Worm (Caenorhabditis elegans) whole organism, early embryonic: Measurements from ENCODE around the gene F15B9.10.
A peak's percentile ranks its signal among the peaks of the same experiment; 100 is the strongest.

Source experiments
- B0310.2 ChIP-seq: sonication (generic microtip); optimal IDR thresholded peaks from 2 replicates; lab custom pipeline; 2016; ENCODE audit warnings: mild to moderate bottlenecking, missing genetic modification characterization, missing compliant biosample characterization
- F13C5.2 ChIP-seq: sonication (generic microtip); optimal IDR thresholded peaks from 2 replicates; lab custom pipeline; 2017; ENCODE audit warnings: mild to moderate bottlenecking, missing genetic modification characterization, inconsistent platforms, missing compliant biosample characterization
- aly-1 ChIP-seq: sonication (generic microtip); optimal IDR thresholded peaks from 2 replicates; lab custom pipeline; 2016; ENCODE audit warnings: missing genetic modification characterization, missing compliant biosample characterization
- ama-1 ChIP-seq: fragments of 150-350 bp; optimal IDR thresholded peaks from 2 replicates; lab custom pipeline; 2014
- ceh-13 ChIP-seq: fragments of 200-800 bp; sonication (Bioruptor generic); optimal IDR thresholded peaks from 2 replicates; lab custom pipeline; 2018; ENCODE audit warnings: mild to moderate bottlenecking, missing genetic modification characterization, missing compliant biosample characterization
- ceh-36 ChIP-seq: sonication (generic microtip); optimal IDR thresholded peaks from 2 replicates; lab custom pipeline; 2016; ENCODE audit warnings: missing genetic modification characterization, inconsistent platforms, missing compliant biosample characterization
- ets-7 ChIP-seq: sonication (generic microtip); optimal IDR thresholded peaks from 2 replicates; lab custom pipeline; 2016; ENCODE audit warnings: missing genotype, missing genetic modification characterization, missing compliant biosample characterization
- flt-1 ChIP-seq: fragments of 200-800 bp; sonication (Bioruptor generic); IDR thresholded peaks from 2 replicates; pipeline ENCODE4 v1.3.6; 2022; ENCODE audit warnings: missing genetic modification characterization, missing compliant biosample characterization
- hmbx-1 ChIP-seq: sonication (generic microtip); optimal IDR thresholded peaks from 2 replicates; lab custom pipeline; 2016; ENCODE audit warnings: mild to moderate bottlenecking, missing genetic modification characterization, missing compliant biosample characterization
- hmg-4 ChIP-seq: fragments of 200-800 bp; sonication (Bioruptor generic); optimal IDR thresholded peaks from 2 replicates; lab custom pipeline; 2018; ENCODE audit warnings: mild to moderate bottlenecking, missing genetic modification characterization, missing compliant biosample characterization
- hnd-1 ChIP-seq: sonication (generic microtip); optimal IDR thresholded peaks from 2 replicates; lab custom pipeline; 2016; ENCODE audit warnings: missing genetic modification characterization, missing compliant biosample characterization
- pes-1 ChIP-seq: fragments of 200-800 bp; sonication (Bioruptor generic); IDR thresholded peaks from 2 replicates; pipeline ENCODE4 v1.3.6; 2022; ENCODE audit warnings: missing genetic modification reagents, missing genetic modification characterization, missing compliant biosample characterization
- scrt-1 ChIP-seq: fragments of 200-800 bp; sonication (Bioruptor generic); IDR thresholded peaks from 2 replicates; pipeline ENCODE4 v1.3.6; 2022; ENCODE audit warnings: missing genetic modification characterization, missing compliant biosample characterization
- sea-1 ChIP-seq: fragments of 200-800 bp; sonication (Bioruptor generic); conservative IDR thresholded peaks from 2 replicates; pipeline ENCODE4 v1.3.6; 2022; ENCODE audit warnings: missing genetic modification characterization, missing compliant biosample characterization
- tbx-11 ChIP-seq: fragments of 200-800 bp; sonication (Bioruptor generic); IDR thresholded peaks from 2 replicates; pipeline ENCODE4 v1.3.6; 2022; ENCODE audit warnings: missing genetic modification characterization, missing compliant biosample characterization
- tbx-37 ChIP-seq: fragments of 200-800 bp; sonication (Bioruptor generic); conservative IDR thresholded peaks from 2 replicates; pipeline ENCODE4 v1.3.6; 2022; ENCODE audit warnings: missing genetic modification reagents, missing genetic modification characterization, missing compliant biosample characterization
- tra-4 ChIP-seq: sonication (generic microtip); optimal IDR thresholded peaks from 2 replicates; lab custom pipeline; 2017; ENCODE audit warnings: missing genetic modification characterization, missing compliant biosample characterization

F15B9.10 gene

ce11 chrV:13006754-13007153, 2.0 kb downstream of the F15B9.10 start:
- TF ChIP-seq flt-1 (GFP tag; lab: Robert Waterston, UW) (no peak), tra-4 (tag; lab: Kevin White, UChicago) (no peak), scrt-1 (GFP tag; lab: Robert Waterston, UW) (no peak), ceh-36 (tag; lab: Kevin White, UChicago) (no peak), tbx-11 (no peak), ama-1 (lab: Kevin White, UChicago) (no peak), pes-1 (GFP tag; lab: Robert Waterston, UW) (no peak), tbx-37 (GFP tag; lab: Robert Waterston, UW) (no peak)

DNA sequence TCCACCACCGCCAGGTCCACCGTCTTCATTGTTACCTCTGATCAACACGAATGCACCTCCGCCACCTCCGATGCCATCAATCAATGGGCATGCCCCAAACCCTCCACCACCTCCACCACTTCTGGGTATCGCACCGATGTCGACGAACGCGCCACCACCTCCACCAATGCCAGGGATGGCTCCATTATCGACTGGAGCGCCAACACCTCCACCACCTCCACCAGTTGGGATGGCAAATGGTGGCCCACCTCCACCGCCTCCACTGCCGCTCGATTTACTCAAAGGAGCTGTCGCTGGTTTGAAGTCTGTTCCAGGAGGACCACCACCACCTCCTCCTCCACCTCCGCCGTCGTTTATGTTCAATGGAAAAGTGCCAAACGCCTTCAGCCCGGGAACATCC, 4.4 kb downstream of the F15B9.10 start:
- TF ChIP-seq sea-1 (GFP tag; lab: Robert Waterston, UW): no peak
- no peak for TF ChIP-seq ets-7
- TF ChIP-seq ceh-36 (tag; lab: Kevin White, UChicago): no peak
- TF ChIP-seq hnd-1 (tag; lab: Kevin White, UChicago): no peak
- TF ChIP-seq ama-1 (lab: Kevin White, UChicago): no peak
- TF ChIP-seq flt-1 (GFP tag; lab: Robert Waterston, UW): no peak

DNA sequence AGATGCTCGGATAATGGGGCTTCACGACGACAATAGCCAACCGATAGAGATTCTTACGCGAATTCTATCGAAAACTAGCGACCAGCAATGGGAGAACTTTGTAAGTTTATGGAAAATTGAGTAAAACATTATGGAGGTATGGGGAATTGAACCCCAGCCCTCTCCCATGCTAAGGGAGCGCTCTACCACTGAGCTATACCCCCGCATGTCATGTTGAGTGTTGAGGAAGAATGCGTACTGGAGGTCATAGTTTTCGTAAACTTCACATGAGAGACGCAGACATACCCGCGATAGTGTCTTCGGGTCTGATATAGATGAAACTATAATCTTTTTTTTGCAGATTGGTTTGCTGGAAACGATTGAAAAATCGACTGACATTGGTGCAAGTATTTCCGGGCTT, 5.3 kb downstream of the F15B9.10 start:
- peak; percentile 86 for TF ChIP-seq ets-7
- peak; percentile 89 for TF ChIP-seq sea-1 (GFP tag; lab: Robert Waterston, UW)
- TF ChIP-seq hnd-1 (tag; lab: Kevin White, UChicago): peak; percentile 82
- peak; percentile 88 for TF ChIP-seq hmg-4 (GFP tag; lab: Kevin White, UChicago)
- peak; percentile 88 for TF ChIP-seq aly-1 (tag; lab: Kevin White, UChicago)
- TF ChIP-seq pes-1 (GFP tag; lab: Robert Waterston, UW): peak; percentile 92
- TF ChIP-seq F13C5.2 (tag; lab: Kevin White, UChicago): peak; percentile 70
- peak; percentile 76 for TF ChIP-seq ceh-13
- no peak for TF ChIP-seq ama-1 (lab: Kevin White, UChicago)
- peak; percentile 83 for TF ChIP-seq tbx-37 (GFP tag; lab: Robert Waterston, UW)
- peak; percentile 84 for TF ChIP-seq ceh-36 (tag; lab: Kevin White, UChicago)
- TF ChIP-seq B0310.2: peak; percentile 86
- TF ChIP-seq flt-1 (GFP tag; lab: Robert Waterston, UW): peak; percentile 89
- peak; percentile 91 for TF ChIP-seq scrt-1 (GFP tag; lab: Robert Waterston, UW)
- TF ChIP-seq tbx-11: peak; percentile 88
- TF ChIP-seq tra-4 (tag; lab: Kevin White, UChicago): peak; percentile 8
- peak; percentile 68 for TF ChIP-seq hmbx-1

DNA sequence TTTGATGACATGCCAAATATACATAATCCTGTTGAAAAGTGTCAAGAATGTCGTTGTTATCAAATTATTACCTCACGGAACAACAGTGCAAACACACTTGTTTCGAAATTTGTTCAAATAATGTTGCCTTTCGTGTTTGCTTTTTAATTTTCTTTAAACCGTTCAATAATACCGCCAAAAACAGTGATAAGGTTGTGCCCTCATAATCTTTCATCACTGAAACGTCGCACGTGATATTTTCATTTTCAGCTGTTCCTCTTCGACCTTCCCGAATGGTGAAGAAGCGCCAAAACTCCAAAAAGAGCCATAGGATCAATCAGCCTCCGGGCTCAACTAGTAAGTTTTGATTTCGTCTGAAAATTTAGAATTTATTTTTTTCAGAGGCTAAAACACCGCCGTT, 6.7 kb downstream of the F15B9.10 start, which contains the start of gene inft-2:
Gene inft-2 (plus strand): TSS at position 248 of the 400 bp plus-strand sequence.
- TF ChIP-seq ama-1 (lab: Kevin White, UChicago) (no peak), tbx-37 (GFP tag; lab: Robert Waterston, UW) (no peak), F13C5.2 (tag; lab: Kevin White, UChicago) (no peak), B0310.2 (no peak), hnd-1 (tag; lab: Kevin White, UChicago) (no peak), sea-1 (GFP tag; lab: Robert Waterston, UW) (no peak), hmbx-1 (no peak), scrt-1 (GFP tag; lab: Robert Waterston, UW) (no peak), flt-1 (GFP tag; lab: Robert Waterston, UW) (no peak), ceh-13 (no peak), ets-7 (no peak), tbx-11 (no peak), aly-1 (tag; lab: Kevin White, UChicago) (no peak), pes-1 (GFP tag; lab: Robert Waterston, UW) (no peak), tra-4 (tag; lab: Kevin White, UChicago) (no peak), ceh-36 (tag; lab: Kevin White, UChicago) (no peak), hmg-4 (GFP tag; lab: Kevin White, UChicago) (no peak)

- TF ChIP-seq pes-1 (GFP tag; lab: Robert Waterston, UW): no peak
- no peak for TF ChIP-seq hmg-4 (GFP tag; lab: Kevin White, UChicago)
- no peak for TF ChIP-seq F13C5.2 (tag; lab: Kevin White, UChicago)
- no peak for TF ChIP-seq ceh-36 (tag; lab: Kevin White, UChicago)
- TF ChIP-seq ets-7: no peak
- TF ChIP-seq ama-1 (lab: Kevin White, UChicago): no peak
- TF ChIP-seq tbx-37 (GFP tag; lab: Robert Waterston, UW): no peak
- TF ChIP-seq hnd-1 (tag; lab: Kevin White, UChicago): no peak
- no peak for TF ChIP-seq flt-1 (GFP tag; lab: Robert Waterston, UW)
- TF ChIP-seq hmbx-1: no peak
Observed at ce11 chrV:13000068-13000467, 8.7 kb downstream of the F15B9.10 start.

- no peak for TF ChIP-seq F13C5.2 (tag; lab: Kevin White, UChicago)
- no peak for TF ChIP-seq scrt-1 (GFP tag; lab: Robert Waterston, UW)
- TF ChIP-seq ceh-36 (tag; lab: Kevin White, UChicago): no peak
- TF ChIP-seq tbx-37 (GFP tag; lab: Robert Waterston, UW): no peak
- TF ChIP-seq flt-1 (GFP tag; lab: Robert Waterston, UW): no peak
- no peak for TF ChIP-seq pes-1 (GFP tag; lab: Robert Waterston, UW)
- no peak for TF ChIP-seq B0310.2
- TF ChIP-seq hmg-4 (GFP tag; lab: Kevin White, UChicago): no peak
- TF ChIP-seq ceh-13: no peak
- TF ChIP-seq sea-1 (GFP tag; lab: Robert Waterston, UW): no peak
- TF ChIP-seq hnd-1 (tag; lab: Kevin White, UChicago): no peak
- no peak for TF ChIP-seq hmbx-1
- no peak for TF ChIP-seq aly-1 (tag; lab: Kevin White, UChicago)
- TF ChIP-seq tbx-11: no peak
- no peak for TF ChIP-seq ets-7
- TF ChIP-seq ama-1 (lab: Kevin White, UChicago): no peak
- no peak for TF ChIP-seq tra-4 (tag; lab: Kevin White, UChicago)
Observed at ce11 chrV:12999559-12999958, 9.2 kb downstream of the F15B9.10 start, which contains the start of gene far-4. TSS of gene far-4 (minus strand) at chrV:12999659.

DNA sequence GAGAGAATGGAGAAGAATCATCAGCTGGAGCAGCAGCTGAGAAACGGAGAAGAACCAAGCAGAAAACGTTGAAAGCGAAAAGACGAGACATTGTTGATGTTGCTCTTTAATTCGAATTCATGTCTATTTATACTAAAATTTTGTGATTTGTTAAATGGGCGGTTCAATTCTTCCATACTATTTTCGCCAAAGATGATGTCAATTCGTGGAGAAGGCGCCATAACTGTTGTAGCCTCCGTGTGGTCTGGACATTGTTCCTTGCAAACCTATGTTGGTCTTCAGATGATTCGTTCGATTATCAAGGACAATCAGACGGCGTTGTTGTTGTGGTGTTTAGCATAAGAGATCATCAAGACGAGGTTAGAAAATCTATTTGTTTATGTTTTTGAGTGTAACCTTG, 11.3 kb downstream of the F15B9.10 start, which contains the start of gene far-3:
Gene far-3 (minus strand): TSS at position 101 of the 400 bp plus-strand sequence.
- TF ChIP-seq scrt-1 (GFP tag; lab: Robert Waterston, UW) (no peak), sea-1 (GFP tag; lab: Robert Waterston, UW) (no peak), ama-1 (lab: Kevin White, UChicago) (no peak), ceh-36 (tag; lab: Kevin White, UChicago) (no peak), tbx-11 (no peak), flt-1 (GFP tag; lab: Robert Waterston, UW) (no peak), pes-1 (GFP tag; lab: Robert Waterston, UW) (no peak), hmg-4 (GFP tag; lab: Kevin White, UChicago) (no peak), aly-1 (tag; lab: Kevin White, UChicago) (no peak), hmbx-1 (no peak), F13C5.2 (tag; lab: Kevin White, UChicago) (no peak), tra-4 (tag; lab: Kevin White, UChicago) (no peak), ceh-13 (no peak), hnd-1 (tag; lab: Kevin White, UChicago) (no peak), ets-7 (no peak), tbx-37 (GFP tag; lab: Robert Waterston, UW) (no peak), B0310.2 (no peak)
